Worm (Caenorhabditis elegans): Measurements from ENCODE around the gene R08E3.3.

- TF ChIP-seq egl-27 (tag; optimal IDR thresholded peaks at IDR 0.05) (no peak), zip-2 (tag; optimal IDR thresholded peaks at IDR 0.05) (no peak), fkh-10 (GFP tag; optimal IDR thresholded peaks at IDR 0.05) (no peak), mxl-3 (GFP tag; optimal IDR thresholded peaks at IDR 0.05) (no peak), pha-4 (GFP tag; IDR thresholded peaks at IDR 0.05) (no peak), pha-4 (tag; optimal IDR thresholded peaks at IDR 0.05) (no peak), dpl-1 (GFP tag; optimal IDR thresholded peaks at IDR 0.05) (no peak), ces-1 (GFP tag; optimal IDR thresholded peaks at IDR 0.05) (no peak), ztf-11 (tag; optimal IDR thresholded peaks at IDR 0.05) (no peak), nhr-28 (tag; optimal IDR thresholded peaks at IDR 0.05) (no peak), hlh-30 (tag; optimal IDR thresholded peaks at IDR 0.05; ENCODE audit: insufficient read depth) (no peak), unc-62 (GFP tag; optimal IDR thresholded peaks at IDR 0.05 in 1 of 2) (peak in 1 of 2 experiments; percentile 91), unc-62 (tag; optimal IDR thresholded peaks at IDR 0.05) (no peak)
Observed at ce11 chrX:4840653-4841052, 22.3 kb downstream of the R08E3.3 start.

Data from whole organism, L4 larva.